Fruit fly (Drosophila melanogaster): ENCODE results near the gene Hipk.
A peak's percentile ranks its signal among the peaks of the same experiment; 100 is the strongest.

Hipk gene

DNA sequence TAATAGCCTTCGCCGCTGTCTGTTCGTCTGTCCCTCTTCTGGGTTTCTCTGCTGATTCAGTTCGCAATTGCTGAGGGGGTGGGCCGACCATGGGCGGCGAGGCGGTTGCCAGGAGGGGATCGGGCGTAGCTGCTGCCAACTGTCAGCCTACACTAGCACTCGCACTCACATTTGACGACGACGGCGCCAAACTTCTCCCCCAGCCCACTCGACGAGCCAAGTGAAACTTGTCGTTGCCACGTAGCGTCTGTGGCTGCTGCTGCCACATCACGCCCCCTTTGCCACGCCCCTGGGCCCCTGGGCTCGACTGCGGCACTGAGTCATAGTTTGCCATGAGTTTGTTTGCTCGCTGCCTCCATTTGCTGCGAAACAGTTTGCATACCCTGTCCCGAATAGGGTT is 14.4 kb downstream of the Hipk start (continued):
- TF ChIP-seq klu (GFP tag; IDR thresholded peaks at IDR 0.05) (peak; percentile 40; the same call in 1 of the 2 replicates), CG9215 (GFP tag; IDR thresholded peaks at IDR 0.05) (peak; percentile 80), ara (GFP tag; IDR thresholded peaks at IDR 0.05) (peak; percentile 62), CG7556 (GFP tag; optimal IDR thresholded peaks at IDR 0.05) (peak; percentile 50), Hmr (GFP tag; optimal IDR thresholded peaks at IDR 0.05) (peak; percentile 73), Hmx (GFP tag; optimal IDR thresholded peaks at IDR 0.05) (no peak)

DNA sequence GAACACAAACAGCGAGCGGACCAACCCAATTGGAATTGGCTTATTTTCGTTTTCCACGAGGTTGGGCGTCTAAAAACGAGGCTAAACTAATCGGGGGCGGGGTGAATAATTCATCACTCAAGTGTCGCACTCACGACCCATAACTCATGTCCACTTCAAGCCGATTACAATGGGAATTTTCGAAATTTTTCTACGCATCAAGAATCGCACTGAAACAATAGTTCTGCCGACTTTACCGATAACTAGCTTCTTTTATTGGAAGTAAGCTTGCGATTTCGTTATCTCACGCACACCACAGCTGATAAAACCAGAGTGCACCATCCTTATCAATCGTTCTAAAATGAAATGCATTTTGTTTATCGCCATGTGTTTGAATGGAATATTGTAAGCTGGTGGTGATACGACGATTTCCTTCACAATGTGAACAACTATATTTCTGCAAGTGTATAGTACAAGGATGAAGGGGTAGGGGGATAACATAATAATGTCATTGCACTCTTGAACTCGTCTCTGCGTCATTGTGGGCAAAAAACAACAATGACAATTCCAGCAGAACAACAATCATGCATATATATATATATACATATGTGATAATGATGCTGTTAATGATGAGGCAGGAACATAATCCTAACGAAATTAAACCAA is 16.7 kb downstream of the Hipk start:
- TF ChIP-seq ash1 (GFP tag; optimal IDR thresholded peaks at IDR 0.05), result no peak
- TF ChIP-seq CG17186 (GFP tag; optimal IDR thresholded peaks at IDR 0.05), result no peak
- peak; percentile 84; the same call in 3 of the 4 replicates for TF ChIP-seq chinmo (GFP tag; IDR thresholded peaks at IDR 0.05; ENCODE audit: partially characterized antibody)
- 0 out of 2 replicates have a peak, but pooled peaks have one; percentile 21 for TF ChIP-seq Atf6 (GFP tag; IDR thresholded peaks at IDR 0.05)
- no peak for TF ChIP-seq Sox100B (GFP tag; optimal IDR thresholded peaks at IDR 0.05)
- TF ChIP-seq CG14441 (GFP tag; IDR thresholded peaks at IDR 0.05), result peak; percentile 59; the same call in 1 of the 2 replicates
- peak; percentile 30 for TF ChIP-seq Med (GFP tag)
- peak; percentile 72 for TF ChIP-seq sd (tag; optimal IDR thresholded peaks at IDR 0.05)
- TF ChIP-seq CG12071 (GFP tag; optimal IDR thresholded peaks at IDR 0.05), result no peak
- TF ChIP-seq Pdp1 (GFP tag; optimal IDR thresholded peaks at IDR 0.05), result peak in 1 of 2 experiments; percentile 9
- TF ChIP-seq sug (tag; optimal IDR thresholded peaks at IDR 0.05), result peak; percentile 77
- no peak for TF ChIP-seq Nf-YA (GFP tag; IDR thresholded peaks at IDR 0.05)
- TF ChIP-seq Nf-YC (tag; optimal IDR thresholded peaks at IDR 0.05), result peak; percentile 19
- no peak for TF ChIP-seq Xbp1 (GFP tag; optimal IDR thresholded peaks at IDR 0.05)
- peak in 1 of 2 experiments; percentile 27 for TF ChIP-seq Hr78 (GFP tag; optimal IDR thresholded peaks at IDR 0.05)
- TF ChIP-seq tna (GFP tag; IDR thresholded peaks at IDR 0.05; ENCODE audit: partially characterized antibody), result no peak
- TF ChIP-seq da (GFP tag; optimal IDR thresholded peaks at IDR 0.05), result no peak
- TF ChIP-seq CG7839 (tag; optimal IDR thresholded peaks at IDR 0.05), result no peak
- TF ChIP-seq HmgZ (tag; optimal IDR thresholded peaks at IDR 0.05), result peak; percentile 27
- TF ChIP-seq lab (GFP tag; optimal IDR thresholded peaks at IDR 0.05), result peak; percentile 73
- peak; percentile 63 for TF ChIP-seq CG34376 (GFP tag; optimal IDR thresholded peaks at IDR 0.05)
- TF ChIP-seq exex (tag; optimal IDR thresholded peaks at IDR 0.05), result peak; percentile 45
- TF ChIP-seq Dfd (GFP tag; optimal IDR thresholded peaks at IDR 0.05), result no peak
- TF ChIP-seq CG6791 (GFP tag; IDR thresholded peaks at IDR 0.05; ENCODE audit: partially characterized antibody), result no peak
- TF ChIP-seq CG8478 (optimal IDR thresholded peaks at IDR 0.05), result no peak
- TF ChIP-seq CG4854 (GFP tag; optimal IDR thresholded peaks at IDR 0.05), result no peak
- TF ChIP-seq br (optimal IDR thresholded peaks at IDR 0.05), result no peak
- TF ChIP-seq CG8290 (GFP tag; optimal IDR thresholded peaks at IDR 0.05), result no peak
- peak in 1 of 2 experiments; percentile 3 for TF ChIP-seq CG8290 (tag; optimal IDR thresholded peaks at IDR 0.05)
- TF ChIP-seq CG17359 (tag; optimal IDR thresholded peaks at IDR 0.05), result no peak
- no peak for TF ChIP-seq PHDP (tag; optimal IDR thresholded peaks at IDR 0.05)
- TF ChIP-seq CG11696 (GFP tag; IDR thresholded peaks at IDR 0.05), result no peak
- TF ChIP-seq CG7963 (GFP tag; IDR thresholded peaks at IDR 0.05; ENCODE audit: partially characterized antibody), result no peak
- 0 out of 3 replicates have a peak, but pooled peaks have one; percentile 8 for TF ChIP-seq row (GFP tag; IDR thresholded peaks at IDR 0.05)
- TF ChIP-seq lbe (GFP tag; optimal IDR thresholded peaks at IDR 0.05), result no peak
- TF ChIP-seq D19A (tag; optimal IDR thresholded peaks at IDR 0.05), result no peak
- TF ChIP-seq CG4328 (GFP tag; optimal IDR thresholded peaks at IDR 0.05), result no peak

Data from whole organism, embryonic.